Worm (Caenorhabditis elegans) whole organism, mixed stage, embryonic: ENCODE measurements around the gene R10F2.4.

ENCODE experiments used
- drap-1 ChIP-seq: fragments of 200-800 bp; sonication (Bioruptor generic); optimal IDR thresholded peaks from 3 replicates; lab custom pipeline; 2018; ENCODE audit warnings: mild to moderate bottlenecking, missing genetic modification characterization, missing compliant biosample characterization
- flh-1 ChIP-seq: fragments of 200-800 bp; sonication (Bioruptor generic); optimal IDR thresholded peaks from 2 replicates; lab custom pipeline; 2018; ENCODE audit warnings: mild to moderate bottlenecking, missing genetic modification characterization, moderate library complexity, missing compliant biosample characterization
- ham-2 ChIP-seq: fragments of 200-800 bp; sonication (Bioruptor generic); optimal IDR thresholded peaks from 2 replicates; lab custom pipeline; 2018; ENCODE audit warnings: mild to moderate bottlenecking, missing genetic modification characterization, missing compliant biosample characterization
- lin-13 ChIP-seq: fragments of 150-350 bp; optimal IDR thresholded peaks from 2 replicates; lab custom pipeline; 2014; ENCODE audit warnings: missing biosample characterization, missing genetic modification characterization
- mep-1 ChIP-seq: fragments of 150-350 bp; optimal IDR thresholded peaks from 2 replicates; lab custom pipeline; 2017; ENCODE audit warnings: missing biosample characterization, missing genetic modification reagents, missing genetic modification characterization, inconsistent platforms
- nhr-28 ChIP-seq: fragments of 150-350 bp; optimal IDR thresholded peaks from 2 replicates; lab custom pipeline; 2014; ENCODE audit warnings: missing biosample characterization, missing genetic modification characterization
- snpc-4 ChIP-seq: fragments of 150-350 bp; optimal IDR thresholded peaks from 2 replicates; lab custom pipeline; 2014; ENCODE audit warnings: missing biosample characterization, missing genetic modification characterization
- sptf-1 ChIP-seq: sonication (generic microtip); optimal IDR thresholded peaks from 2 replicates; lab custom pipeline; 2017; ENCODE audit warnings: mild to moderate bottlenecking, missing genetic modification characterization, moderate library complexity, missing compliant biosample characterization

- TF ChIP-seq nhr-28 (no peak), mep-1 (tag; lab: Kevin White, UChicago) (peak; percentile 46), drap-1 (GFP tag; lab: Kevin White, UChicago) (no peak), ham-2 (GFP tag; lab: Kevin White, UChicago) (peak; percentile 70), lin-13 (tag; lab: Kevin White, UChicago) (peak; percentile 70), snpc-4 (tag; lab: Kevin White, UChicago) (no peak), flh-1 (GFP tag; lab: Kevin White, UChicago) (no peak), sptf-1 (tag; lab: Kevin White, UChicago) (peak; percentile 52)
Observed at ce11 chrIII:2966462-2966861, 43.5 kb upstream of the R10F2.4 start.
